Fruit fly (Drosophila melanogaster): ENCODE data around the gene CG31626.

CG31626 gene

dm6 chr2L:21218240-21218911 is 18.2 kb downstream of the CG31626 start, which contains the start of gene CG8679 (continued):
- TF ChIP-seq Ravus (GFP tag; IDR thresholded peaks at IDR 0.05) (no peak), dmrt11E (tag; optimal IDR thresholded peaks at IDR 0.05) (no peak), CG2120 (GFP tag; optimal IDR thresholded peaks at IDR 0.05) (no peak), CG32767 (GFP tag; IDR thresholded peaks at IDR 0.05) (no peak), Scr (GFP tag; IDR thresholded peaks at IDR 0.05; ENCODE audit: partially characterized antibody) (peak; percentile 46), odd (GFP tag; optimal IDR thresholded peaks at IDR 0.05) (peak; percentile 23), CG9817 (tag; optimal IDR thresholded peaks at IDR 0.05) (no peak), CG2199 (GFP tag; IDR thresholded peaks at IDR 0.05) (no peak), dysf (GFP tag; IDR thresholded peaks at IDR 0.05) (no peak), CG6854 (GFP tag; optimal IDR thresholded peaks at IDR 0.05) (no peak), CG1603 (tag; optimal IDR thresholded peaks at IDR 0.05) (peak; percentile 83), D (optimal IDR thresholded peaks at IDR 0.05) (no peak), D (GFP tag; optimal IDR thresholded peaks at IDR 0.05) (no peak), CG31388 (GFP tag; optimal IDR thresholded peaks at IDR 0.05) (no peak), ham (GFP tag; IDR thresholded peaks at IDR 0.05) (no peak), CG10979 (tag; optimal IDR thresholded peaks at IDR 0.05) (no peak), slou (GFP tag; optimal IDR thresholded peaks at IDR 0.05) (no peak), Trl (optimal IDR thresholded peaks at IDR 0.05) (peak in 1 of 2 experiments; percentile 48), Trl (GFP tag; optimal IDR thresholded peaks at IDR 0.05) (no peak), lola (GFP tag; optimal IDR thresholded peaks at IDR 0.05) (no peak), vnd (GFP tag; IDR thresholded peaks at IDR 0.05; ENCODE audit: partially characterized antibody) (no peak), CG12659 (GFP tag; optimal IDR thresholded peaks at IDR 0.05) (peak; percentile 45), sens (GFP tag) (peak; percentile 78), ash1 (GFP tag; optimal IDR thresholded peaks at IDR 0.05) (peak; percentile 5), CG17912 (GFP tag; optimal IDR thresholded peaks at IDR 0.05) (no peak), CoRest (tag; optimal IDR thresholded peaks at IDR 0.05) (peak; percentile 38), Lhr (GFP tag; optimal IDR thresholded peaks at IDR 0.05) (peak; percentile 78), Dip2 (GFP tag; IDR thresholded peaks at IDR 0.05) (no peak), luna (GFP tag; optimal IDR thresholded peaks at IDR 0.05) (no peak), CG15601 (tag; optimal IDR thresholded peaks at IDR 0.05) (peak; percentile 31), pho (GFP tag; optimal IDR thresholded peaks at IDR 0.05) (no peak), Atf3 (GFP tag; optimal IDR thresholded peaks at IDR 0.05) (no peak), gem (tag; optimal IDR thresholded peaks at IDR 0.05) (no peak), toy (GFP tag; IDR thresholded peaks at IDR 0.05) (no peak), cad (GFP tag; optimal IDR thresholded peaks at IDR 0.05) (no peak), CG15514 (GFP tag; optimal IDR thresholded peaks at IDR 0.05) (peak; percentile 98), CG10366 (GFP tag; IDR thresholded peaks at IDR 0.05) (no peak), onecut (GFP tag; IDR thresholded peaks at IDR 0.05) (peak; percentile 32), vvl (GFP tag; IDR thresholded peaks at IDR 0.05) (0 out of 2 replicates have a peak, but pooled peaks have one; percentile 12), mam (GFP tag; optimal IDR thresholded peaks at IDR 0.05) (no peak), ssp (GFP tag; IDR thresholded peaks at IDR 0.05) (no peak), CG4360 (GFP tag; IDR thresholded peaks at IDR 0.05) (0 out of 2 replicates have a peak, but pooled peaks have one; percentile 26), gro (GFP tag; optimal IDR thresholded peaks at IDR 0.05) (peak; percentile 19), zen (tag; optimal IDR thresholded peaks at IDR 0.05) (peak; percentile 10), ap (GFP tag; IDR thresholded peaks at IDR 0.05) (no peak), rib (GFP tag; IDR thresholded peaks at IDR 0.05) (peak; percentile 95), Optix (GFP tag; IDR thresholded peaks at IDR 0.05) (no peak), sug (tag; optimal IDR thresholded peaks at IDR 0.05) (peak; percentile 78), Ets65A (GFP tag) (peak; percentile 74), inv (GFP tag; IDR thresholded peaks at IDR 0.05; ENCODE audit: partially characterized antibody) (0 out of 2 replicates have a peak, but pooled peaks have one; percentile 21), Dref (GFP tag; IDR thresholded peaks at IDR 0.05) (peak; percentile 35)

All from whole organism, embryonic.